Worm (Caenorhabditis elegans): Measurements from ENCODE around the gene T24C4.10.

- no peak for TF ChIP-seq lsy-2 (tag; optimal IDR thresholded peaks at IDR 0.05)
- no peak for TF ChIP-seq ceh-83 (GFP tag; optimal IDR thresholded peaks at IDR 0.05)
- no peak for TF ChIP-seq snpc-4 (tag; optimal IDR thresholded peaks at IDR 0.05)
- TF ChIP-seq hlh-1 (tag; optimal IDR thresholded peaks at IDR 0.05), result no peak
- TF ChIP-seq nhr-76 (tag; optimal IDR thresholded peaks at IDR 0.05), result no peak
- TF ChIP-seq unc-62 (GFP tag; optimal IDR thresholded peaks at IDR 0.05), result no peak
- no peak for TF ChIP-seq nhr-12 (tag; optimal IDR thresholded peaks at IDR 0.05)
Observed at ce11 chrIII:853414-853813, 37.6 kb downstream of the T24C4.10 start.
